Worm (Caenorhabditis elegans): ENCODE measurements around the gene cblc-1.

DNA sequence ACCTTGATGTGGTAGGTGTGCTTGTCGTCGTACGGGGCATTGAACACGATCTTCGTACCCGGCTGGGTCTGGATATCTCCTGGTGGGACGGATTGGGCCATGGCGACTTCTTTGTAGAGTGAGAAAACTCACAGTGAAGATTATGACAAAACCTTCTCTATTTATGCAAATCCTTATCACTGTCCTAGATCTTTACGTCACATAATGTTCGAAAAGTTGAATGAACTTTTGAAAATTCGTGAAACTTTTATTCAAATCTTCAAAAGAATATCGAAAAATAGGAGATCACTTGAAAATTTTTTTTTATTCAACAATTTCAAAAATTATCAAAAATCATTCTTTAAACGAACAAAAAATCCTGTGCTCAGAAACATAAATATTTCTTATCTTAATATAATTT lies 48.4 kb downstream of the cblc-1 start, which contains the start of gene msp-33:
- TF ChIP-seq fkh-10 (GFP tag; optimal IDR thresholded peaks at IDR 0.05) (no peak), egl-27 (tag; optimal IDR thresholded peaks at IDR 0.05) (no peak), sox-4 (tag; optimal IDR thresholded peaks at IDR 0.05) (no peak), nhr-90 (tag; optimal IDR thresholded peaks at IDR 0.05; ENCODE audit: poor library complexity) (no peak), nhr-12 (tag; optimal IDR thresholded peaks at IDR 0.05) (no peak), ceh-82 (tag; optimal IDR thresholded peaks at IDR 0.05) (no peak), ama-1 (optimal IDR thresholded peaks at IDR 0.05) (no peak), mep-1 (tag; optimal IDR thresholded peaks at IDR 0.05) (no peak), lin-13 (GFP tag; optimal IDR thresholded peaks at IDR 0.05) (no peak), lin-35 (GFP tag; optimal IDR thresholded peaks at IDR 0.05) (no peak), hpl-2 (GFP tag; optimal IDR thresholded peaks at IDR 0.05) (no peak)

All from whole organism, L1 larva.